Fruit fly (Drosophila melanogaster) whole organism: ENCODE data around the gene CG8353.

Experiments used
- CG8478 ChIP-seq: fragments of >200 bp; optimal IDR thresholded peaks from 2 replicates; lab custom pipeline; 2018; ENCODE audit warnings: inconsistent platforms
- Dll ChIP-seq: fragments of >200 bp; optimal IDR thresholded peaks from 2 replicates; lab custom pipeline; 2017
- EcR ChIP-seq, 2 experiments: fragments of >200 bp; optimal IDR thresholded peaks; 2 replicates each; lab custom pipeline; 2017; ENCODE audit warnings: missing biosample characterization in 2 of 2, missing genetic modification characterization in 2 of 2, missing genetic modification reagents in 2 of 2
- pan ChIP-seq: fragments of >200 bp; optimal IDR thresholded peaks from 2 replicates; lab custom pipeline; 2017
- psq ChIP-seq: fragments of >200 bp; optimal IDR thresholded peaks from 2 replicates; lab custom pipeline; 2017
- usp ChIP-seq: fragments of >200 bp; optimal IDR thresholded peaks from 2 replicates; lab custom pipeline; 2017; ENCODE audit warnings: missing biosample characterization, missing genetic modification characterization, mixed read lengths

Gene CG8353

dm6 chr2L:8203748-8204147 is 10.1 kb upstream of the CG8353 start:
- TF ChIP-seq CG8478 (lab: Kevin White, UChicago) (no peak), Dll (lab: Kevin White, UChicago) (no peak), pan (lab: Kevin White, UChicago) (no peak), psq (no peak), usp (GFP tag; lab: Kevin White, UChicago) (no peak), EcR (GFP tag; optimal IDR thresholded peaks at IDR 0.05; lab: Kevin White, UChicago) (no peak)

dm6 chr2L:8204366-8204765 is 9.5 kb upstream of the CG8353 start:
- no peak for TF ChIP-seq EcR (GFP tag; optimal IDR thresholded peaks at IDR 0.05; lab: Kevin White, UChicago)

dm6 chr2L:8204996-8205567 is 8.8 kb upstream of the CG8353 start, which contains the start of gene SLC5A11:
Gene SLC5A11 (minus strand): TSS chr2L:8205132.
- TF ChIP-seq usp (GFP tag; lab: Kevin White, UChicago) (no peak), CG8478 (lab: Kevin White, UChicago) (no peak), pan (lab: Kevin White, UChicago) (peak; percentile 98)

- TF ChIP-seq CG8478 (lab: Kevin White, UChicago) (no peak), psq (no peak), Dll (lab: Kevin White, UChicago) (no peak), EcR (GFP tag; optimal IDR thresholded peaks at IDR 0.05; lab: Kevin White, UChicago) (no peak), pan (lab: Kevin White, UChicago) (no peak), usp (GFP tag; lab: Kevin White, UChicago) (no peak)
These were observed 8.0 kb upstream of the CG8353 start, which contains the start of gene CG8419 for dm6 chr2L:8205871-8206270. Gene CG8419 (plus strand): TSS chr2L:8206171.

- no peak for TF ChIP-seq pan (lab: Kevin White, UChicago)
- TF ChIP-seq CG8478 (lab: Kevin White, UChicago), result no peak
- no peak for TF ChIP-seq psq
- TF ChIP-seq EcR (GFP tag; optimal IDR thresholded peaks at IDR 0.05; lab: Kevin White, UChicago), result no peak
- TF ChIP-seq usp (GFP tag; lab: Kevin White, UChicago), result no peak
- TF ChIP-seq Dll (lab: Kevin White, UChicago), result no peak
These were observed 4.5 kb upstream of the CG8353 start for dm6 chr2L:8209362-8209761.

DNA sequence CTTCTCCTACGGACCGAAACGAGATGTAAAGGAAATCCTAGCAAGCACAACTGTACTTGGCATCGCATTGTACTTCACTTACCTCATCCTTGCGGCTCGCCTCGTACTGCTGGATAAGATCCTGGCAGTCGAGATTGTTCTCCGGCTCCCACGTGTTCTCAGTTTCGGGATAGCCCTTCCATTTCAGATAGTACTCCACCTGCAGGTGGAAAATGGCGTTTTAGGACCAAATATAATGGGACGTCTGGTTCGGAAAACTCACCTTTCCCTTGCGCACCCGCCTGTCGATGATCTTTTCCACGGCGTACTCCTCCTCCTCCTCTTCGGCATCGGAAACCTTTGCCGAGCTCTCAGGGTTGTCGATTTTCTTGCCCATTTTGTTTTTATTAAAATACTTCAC is 3.4 kb upstream of the CG8353 start:
- TF ChIP-seq pan (lab: Kevin White, UChicago), result no peak
- no peak for TF ChIP-seq EcR (GFP tag; optimal IDR thresholded peaks at IDR 0.05; lab: Kevin White, UChicago)
- TF ChIP-seq usp (GFP tag; lab: Kevin White, UChicago), result no peak
- no peak for TF ChIP-seq Dll (lab: Kevin White, UChicago)
- TF ChIP-seq CG8478 (lab: Kevin White, UChicago), result no peak
- no peak for TF ChIP-seq psq

DNA sequence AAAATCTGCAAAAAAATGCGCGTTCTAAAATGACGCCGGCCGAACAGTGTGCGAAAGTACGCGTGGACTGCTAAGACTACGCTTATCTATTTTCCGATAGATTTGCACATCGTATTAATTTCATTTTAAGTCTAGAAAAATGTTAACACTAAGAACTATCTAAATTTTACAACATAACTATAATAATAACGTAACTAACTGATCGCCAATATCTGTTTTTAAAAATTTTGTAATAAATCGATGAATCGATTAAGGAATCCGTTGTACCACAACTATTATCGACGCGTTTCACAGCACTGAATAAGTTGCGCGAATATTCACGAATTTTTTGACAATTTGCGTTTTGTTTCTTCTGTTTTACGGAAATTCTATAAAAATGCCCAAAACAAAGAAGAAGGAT is 2.8 kb upstream of the CG8353 start, which contains the start of gene Ssb-c31a:
Gene Ssb-c31a (plus strand): TSS at position 278 of the 400 bp plus-strand sequence.
- no peak for TF ChIP-seq CG8478 (lab: Kevin White, UChicago)
- TF ChIP-seq usp (GFP tag; lab: Kevin White, UChicago), result no peak
- no peak for TF ChIP-seq pan (lab: Kevin White, UChicago)
- no peak for TF ChIP-seq psq
- no peak for TF ChIP-seq Dll (lab: Kevin White, UChicago)

- TF ChIP-seq EcR (GFP tag; optimal IDR thresholded peaks at IDR 0.05; lab: Kevin White, UChicago), result peak in 1 of 2 experiments; percentile 68
- TF ChIP-seq usp (GFP tag; lab: Kevin White, UChicago), result no peak
These were observed 1.1 kb upstream of the CG8353 start, which contains the start of the genes CG8372 and CG8360 for dm6 chr2L:8212666-8213270. Gene CG8372 (minus strand): TSS chr2L:8212902. Gene CG8360 (plus strand): TSS chr2L:8212959.

DNA sequence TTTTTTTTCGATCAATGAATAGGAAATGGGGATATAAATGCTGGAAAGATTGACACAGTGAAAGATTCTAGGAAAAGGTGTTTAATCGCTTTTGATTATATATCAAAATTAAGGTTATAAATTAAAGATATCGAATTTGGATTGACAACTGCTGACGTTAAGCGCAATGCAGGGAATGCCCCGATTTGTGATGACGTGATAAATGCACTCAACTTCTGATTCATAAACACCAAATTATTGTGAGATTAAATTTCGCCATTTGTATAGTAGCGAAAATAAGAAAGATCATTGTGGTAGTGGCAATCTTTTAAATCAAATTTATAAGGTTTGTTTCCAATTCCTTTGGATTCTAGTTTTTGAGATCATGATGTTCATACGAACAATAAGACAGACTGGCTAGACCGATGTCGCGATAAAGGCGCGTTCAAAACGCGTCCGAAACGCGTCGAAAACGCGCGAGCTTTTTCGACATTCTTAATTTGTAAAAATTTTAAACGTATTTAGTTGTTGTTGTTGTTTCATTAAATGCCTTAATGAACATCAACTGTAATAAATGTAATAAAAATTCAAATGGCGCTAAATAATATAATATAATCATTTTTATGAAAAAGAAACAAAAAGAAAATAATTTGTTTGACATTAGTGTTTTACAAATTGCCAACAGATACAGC is 1.5 kb downstream of the CG8353 start, which contains the start of gene CG8349:
Gene CG8349 (plus strand): TSS at position 657 of the 671 bp plus-strand sequence.
- TF ChIP-seq EcR (GFP tag; optimal IDR thresholded peaks at IDR 0.05; lab: Kevin White, UChicago) (no peak), Dll (lab: Kevin White, UChicago) (no peak), pan (lab: Kevin White, UChicago) (no peak)

dm6 chr2L:8217917-8218316 is 4.1 kb downstream of the CG8353 start, which contains the start of gene CG8292:
Gene CG8292 (minus strand): TSS chr2L:8218017.
- TF ChIP-seq pan (lab: Kevin White, UChicago), result no peak
- TF ChIP-seq Dll (lab: Kevin White, UChicago), result no peak
- TF ChIP-seq EcR (GFP tag; optimal IDR thresholded peaks at IDR 0.05; lab: Kevin White, UChicago), result no peak
- TF ChIP-seq usp (GFP tag; lab: Kevin White, UChicago), result no peak
- no peak for TF ChIP-seq CG8478 (lab: Kevin White, UChicago)
- TF ChIP-seq psq, result no peak

DNA sequence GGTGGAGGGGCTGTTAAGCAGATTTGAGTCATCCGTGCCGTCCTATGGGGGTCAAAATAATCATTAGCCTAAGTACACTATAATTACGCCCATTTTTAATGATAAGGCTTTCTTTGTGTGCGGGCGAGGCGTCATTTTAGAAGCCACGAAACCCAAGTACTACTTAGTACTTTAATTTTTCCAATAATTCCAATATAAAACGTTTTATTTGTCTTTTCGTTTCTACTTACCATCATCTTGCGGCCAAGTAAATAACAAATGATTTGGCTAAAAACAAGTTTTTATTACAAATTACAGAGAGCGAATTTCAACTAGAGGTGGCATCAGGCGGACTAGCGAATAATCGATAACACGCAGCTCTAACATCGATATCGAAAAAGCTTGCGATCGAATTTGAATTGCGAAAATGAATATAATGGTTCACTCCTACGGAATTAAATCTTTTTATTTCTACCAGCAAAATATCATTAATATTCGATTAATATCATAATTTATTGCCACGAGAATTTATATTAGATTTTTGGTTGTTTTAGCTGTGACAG is 6.6 kb downstream of the CG8353 start, which contains the start of gene Snx6:
Gene Snx6 (minus strand): TSS at position 349 of the 542 bp plus-strand sequence.
- TF ChIP-seq Dll (lab: Kevin White, UChicago) (no peak), CG8478 (lab: Kevin White, UChicago) (no peak), psq (no peak), pan (lab: Kevin White, UChicago) (no peak), usp (GFP tag; lab: Kevin White, UChicago) (no peak), EcR (GFP tag; optimal IDR thresholded peaks at IDR 0.05; lab: Kevin White, UChicago) (no peak)
